Fruit fly (Drosophila melanogaster): ENCODE results near the gene CG44869.

DNA sequence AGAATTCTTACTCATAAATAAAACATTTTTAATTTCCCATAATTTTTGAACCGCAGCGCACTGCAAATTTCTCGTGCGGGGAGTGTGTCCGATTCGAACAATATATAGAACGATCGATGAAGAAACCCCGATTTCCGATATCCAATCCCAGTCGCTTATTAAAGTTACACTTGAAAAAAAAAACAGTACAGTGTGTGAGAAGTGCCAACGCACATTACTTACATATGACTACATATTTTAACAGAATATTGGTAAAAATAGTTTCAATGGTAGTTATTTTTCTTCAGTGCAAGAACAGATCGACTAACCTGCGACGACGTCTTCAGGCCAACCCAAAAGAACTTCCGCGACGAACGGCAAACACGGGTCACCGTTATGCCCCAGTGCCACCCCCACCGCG, 44.8 kb upstream of the CG44869 start:
- TF ChIP-seq Mnt (GFP tag; optimal IDR thresholded peaks at IDR 0.05) (no peak), Hr96 (GFP tag; optimal IDR thresholded peaks at IDR 0.05) (no peak), CG33017 (tag; optimal IDR thresholded peaks at IDR 0.05) (no peak), kay (GFP tag; ENCODE audit: borderline replicate concordance) (no peak), Clk (GFP tag; optimal IDR thresholded peaks at IDR 0.05) (no peak), cnc (optimal IDR thresholded peaks at IDR 0.05) (no peak), CG12768 (GFP tag; optimal IDR thresholded peaks at IDR 0.05) (no peak), CG7045 (GFP tag; optimal IDR thresholded peaks at IDR 0.05) (no peak), Crg-1 (GFP tag; optimal IDR thresholded peaks at IDR 0.05) (no peak), CG11617 (GFP tag; optimal IDR thresholded peaks at IDR 0.05) (no peak), CG1620 (GFP tag; optimal IDR thresholded peaks at IDR 0.05) (no peak), cic (GFP tag; optimal IDR thresholded peaks at IDR 0.05) (no peak), bab1 (GFP tag; optimal IDR thresholded peaks at IDR 0.05) (no peak), CG5204 (GFP tag; optimal IDR thresholded peaks at IDR 0.05) (no peak)

Data from whole organism, adult.